Fruit fly (Drosophila melanogaster) whole organism, pupa: Measurements from ENCODE around the gene spz5.

Experiments used
- CG14655 ChIP-seq: fragments of 200-800 bp; sonication (Bioruptor generic); optimal IDR thresholded peaks from 3 replicates; lab custom pipeline; 2017; ENCODE audit warnings: mild to moderate bottlenecking, missing biosample characterization, missing genetic modification reagents, missing genetic modification characterization
- CG15710 ChIP-seq: fragments of 200-800 bp; sonication (Bioruptor generic); optimal IDR thresholded peaks from 2 replicates; lab custom pipeline; 2018; ENCODE audit warnings: missing biosample characterization, mild to moderate bottlenecking, missing genetic modification characterization, moderate library complexity
- CG17806 ChIP-seq: fragments of 200-800 bp; sonication (Bioruptor generic); optimal IDR thresholded peaks from 2 replicates; lab custom pipeline; 2018; ENCODE audit warnings: missing biosample characterization, mild to moderate bottlenecking, missing genetic modification characterization, moderate library complexity
- EcR ChIP-seq: fragments of 200-800 bp; sonication (Bioruptor generic); optimal IDR thresholded peaks from 3 replicates; lab custom pipeline; 2019; ENCODE audit warnings: missing biosample characterization, missing genetic modification characterization, mild to moderate bottlenecking, moderate library complexity, missing genetic modification reagents
- Pif1A ChIP-seq: fragments of 200-800 bp; sonication (Bioruptor generic); optimal IDR thresholded peaks from 3 replicates; lab custom pipeline; 2016; ENCODE audit warnings: missing biosample characterization, missing genetic modification characterization
- Snoo ChIP-seq: fragments of 200-800 bp; sonication (Bioruptor generic); optimal IDR thresholded peaks from 3 replicates; lab custom pipeline; 2017; ENCODE audit warnings: missing biosample characterization, mild to moderate bottlenecking, missing genetic modification characterization, inconsistent platforms

DNA sequence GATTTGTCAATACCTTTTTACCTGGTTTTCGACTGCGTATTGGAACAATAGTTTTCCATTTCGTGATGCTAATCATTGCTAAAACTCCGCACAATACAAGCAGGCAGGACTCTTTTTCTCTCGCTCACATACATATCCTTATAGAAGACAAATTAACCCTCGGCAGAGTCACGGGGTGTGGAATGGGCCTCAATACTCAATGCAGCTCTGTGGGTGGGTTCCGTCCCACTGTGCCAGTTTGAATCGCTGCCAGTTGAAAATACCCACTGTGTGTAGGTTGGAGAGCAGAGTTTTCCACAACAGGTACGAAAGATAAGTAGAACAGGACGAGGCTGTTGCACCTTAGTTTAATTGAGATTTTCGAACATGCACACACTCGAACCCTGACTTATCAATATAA lies 9.6 kb downstream of the spz5 start:
- TF ChIP-seq CG14655 (GFP tag; lab: Kevin White, UChicago) (no peak), EcR (no peak), CG17806 (tag; lab: Kevin White, UChicago) (no peak), CG15710 (tag; lab: Kevin White, UChicago) (no peak), Snoo (tag; lab: Kevin White, UChicago) (no peak), Pif1A (GFP tag; lab: Kevin White, UChicago) (no peak)
